Fruit fly (Drosophila melanogaster) whole organism, adult: Measurements from ENCODE around the gene BomBc3.

Experiments used
- CG11617 ChIP-seq: fragments of 200-800 bp; sonication (Bioruptor generic); optimal IDR thresholded peaks from 2 replicates; lab custom pipeline; 2017; ENCODE audit warnings: mild to moderate bottlenecking, missing biosample characterization, missing genetic modification reagents, missing genetic modification characterization
- CG14711 ChIP-seq: fragments of 200-800 bp; sonication (Bioruptor generic); optimal IDR thresholded peaks from 2 replicates; lab custom pipeline; 2018; ENCODE audit warnings: missing biosample characterization, mild to moderate bottlenecking, missing genetic modification characterization, moderate library complexity
- CG1620 ChIP-seq: fragments of 200-800 bp; sonication (Bioruptor generic); optimal IDR thresholded peaks from 2 replicates; lab custom pipeline; 2016; ENCODE audit warnings: missing biosample characterization, missing genetic modification characterization
- CG5204 ChIP-seq: fragments of 200-800 bp; sonication (Bioruptor generic); optimal IDR thresholded peaks from 2 replicates; lab custom pipeline; 2016; ENCODE audit warnings: missing biosample characterization, missing genetic modification characterization
- CG7101 ChIP-seq: fragments of 200-800 bp; sonication (Bioruptor generic); optimal IDR thresholded peaks from 2 replicates; lab custom pipeline; 2018; ENCODE audit warnings: missing biosample characterization, mild to moderate bottlenecking, missing genetic modification characterization, moderate library complexity
- Hr96 ChIP-seq: fragments of 200-800 bp; sonication (Bioruptor generic); optimal IDR thresholded peaks from 2 replicates; lab custom pipeline; 2016; ENCODE audit warnings: missing biosample characterization, missing genetic modification characterization
- Mnt ChIP-seq: fragments of 200-800 bp; sonication (Bioruptor generic); optimal IDR thresholded peaks from 2 replicates; lab custom pipeline; 2016; ENCODE audit warnings: missing biosample characterization, mild to moderate bottlenecking, missing genetic modification characterization
- kay ChIP-seq: fragments of 200-800 bp; sonication (Bioruptor generic); peaks from one replicate; lab custom pipeline; 2016; ENCODE audit warnings: missing biosample characterization, missing genetic modification characterization, borderline replicate concordance
- pad ChIP-seq: fragments of 200-800 bp; sonication (Bioruptor generic); optimal IDR thresholded peaks from 3 replicates; lab custom pipeline; 2017; ENCODE audit warnings: missing biosample characterization, missing genetic modification characterization, mild to moderate bottlenecking, moderate library complexity, missing genetic modification reagents
- toe ChIP-seq: fragments of 200-800 bp; sonication (Bioruptor generic); optimal IDR thresholded peaks from 2 replicates; lab custom pipeline; 2016; ENCODE audit warnings: missing biosample characterization, missing genetic modification characterization

DNA sequence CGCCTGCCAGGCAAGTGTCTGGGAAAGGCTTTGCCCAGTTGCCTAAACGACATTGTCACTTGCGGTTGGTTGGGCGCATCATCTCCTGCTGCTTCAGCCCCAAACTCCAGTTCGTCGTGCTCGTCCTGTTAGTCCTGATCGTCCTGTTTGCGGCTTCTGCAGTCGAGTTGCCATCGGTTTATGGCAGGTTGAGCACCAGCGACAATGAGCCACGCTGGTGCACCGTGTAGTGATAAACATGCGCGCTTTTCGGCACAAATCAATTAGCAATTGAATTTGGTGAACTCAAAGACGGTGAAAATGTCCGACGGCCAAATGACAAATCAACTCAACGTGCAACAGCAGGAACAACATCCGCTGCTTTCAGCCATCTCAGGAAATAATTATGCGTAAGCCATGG lies 16.2 kb downstream of the BomBc3 start, which contains the start of gene CG13407:
- TF ChIP-seq CG5204 (GFP tag; lab: Kevin White, UChicago) = no peak
- TF ChIP-seq toe = no peak
- TF ChIP-seq CG7101 = no peak
- no peak for TF ChIP-seq Hr96 (GFP tag; lab: Kevin White, UChicago)
- TF ChIP-seq Mnt (GFP tag; lab: Kevin White, UChicago) = no peak
- no peak for TF ChIP-seq pad (GFP tag; lab: Kevin White, UChicago)
- TF ChIP-seq CG14711 (tag; lab: Kevin White, UChicago) = no peak
- TF ChIP-seq kay (GFP tag; lab: Kevin White, UChicago) = no peak
- TF ChIP-seq CG11617 (GFP tag; lab: Kevin White, UChicago) = no peak
- TF ChIP-seq CG1620 (GFP tag; lab: Kevin White, UChicago) = no peak
